Worm (Caenorhabditis elegans): ENCODE data around the gene F57A8.6.

ce11 chrV:10111129-10111528 is 37.4 kb upstream of the F57A8.6 start:
- TF ChIP-seq mdl-1 (tag; optimal IDR thresholded peaks at IDR 0.05) (no peak), dpl-1 (GFP tag; optimal IDR thresholded peaks at IDR 0.05) (no peak), dmd-9 (GFP tag; IDR thresholded peaks at IDR 0.05) (no peak), egl-27 (tag; optimal IDR thresholded peaks at IDR 0.05) (no peak), pqm-1 (tag; optimal IDR thresholded peaks at IDR 0.05) (peak; percentile 44), lin-15B (tag; optimal IDR thresholded peaks at IDR 0.05) (no peak), T26A8.4 (GFP tag; IDR thresholded peaks at IDR 0.05) (no peak), mep-1 (tag; optimal IDR thresholded peaks at IDR 0.05) (no peak), skn-1 (tag; optimal IDR thresholded peaks at IDR 0.05) (no peak)

Measured in whole organism, L4 larva.